Fruit fly (Drosophila melanogaster) whole organism, embryonic: ENCODE results near the gene Fife.

ENCODE experiments used
- CG10267 ChIP-seq: fragments of 200-800 bp; sonication (Bioruptor generic); optimal IDR thresholded peaks from 2 replicates; lab custom pipeline; 2018; ENCODE audit warnings: missing biosample characterization, mild to moderate bottlenecking, missing genetic modification characterization, moderate library complexity
- CG10321 ChIP-seq: fragments of 200-800 bp; sonication (Bioruptor generic); IDR thresholded peaks from 2 replicates; pipeline ENCODE4 v1.3.6; 2022; ENCODE audit warnings: missing biosample characterization, missing genetic modification characterization
- CG10366 ChIP-seq: fragments of 200-800 bp; sonication (Bioruptor generic); IDR thresholded peaks from 2 replicates; pipeline ENCODE4 v1.3.6; 2022; ENCODE audit warnings: missing biosample characterization, missing genetic modification characterization
- CG10654 ChIP-seq: fragments of 200-800 bp; sonication (Bioruptor generic); optimal IDR thresholded peaks from 2 replicates; lab custom pipeline; 2016; ENCODE audit warnings: missing biosample characterization, missing genetic modification characterization
- CG12071 ChIP-seq: fragments of 200-800 bp; sonication (Bioruptor generic); optimal IDR thresholded peaks from 3 replicates; lab custom pipeline; 2018; ENCODE audit warnings: missing biosample characterization, mild to moderate bottlenecking, missing genetic modification characterization
- CG1233 ChIP-seq: fragments of 200-800 bp; sonication (Bioruptor generic); optimal IDR thresholded peaks from 4 replicates; lab custom pipeline; 2018; ENCODE audit warnings: missing biosample characterization, mild to moderate bottlenecking, missing genetic modification characterization
- CG12659 ChIP-seq: fragments of 200-800 bp; sonication (Bioruptor generic); optimal IDR thresholded peaks from 3 replicates; lab custom pipeline; 2017; ENCODE audit warnings: mild to moderate bottlenecking, missing biosample characterization, missing genetic modification reagents, missing genetic modification characterization
- CG13894 ChIP-seq: fragments of 200-800 bp; sonication (Bioruptor generic); optimal IDR thresholded peaks from 3 replicates; lab custom pipeline; 2018; ENCODE audit warnings: missing biosample characterization, mild to moderate bottlenecking, missing genetic modification characterization, moderate library complexity
- CG15479 ChIP-seq: fragments of 200-800 bp; sonication (Bioruptor generic); optimal IDR thresholded peaks from 3 replicates; lab custom pipeline; 2019; ENCODE audit warnings: missing biosample characterization, mild to moderate bottlenecking, missing genetic modification characterization, moderate library complexity
- CG1792 ChIP-seq: fragments of 200-800 bp; sonication (Bioruptor generic); optimal IDR thresholded peaks from 2 replicates; lab custom pipeline; 2016; ENCODE audit warnings: missing biosample characterization, missing genetic modification characterization
- CG18262 ChIP-seq: fragments of 200-800 bp; optimal IDR thresholded peaks from 3 replicates; lab custom pipeline; 2019; ENCODE audit warnings: missing biosample characterization, mild to moderate bottlenecking, missing genetic modification characterization, moderate library complexity
- CG18476 ChIP-seq: fragments of 200-800 bp; sonication (Bioruptor generic); optimal IDR thresholded peaks from 2 replicates; lab custom pipeline; 2016; ENCODE audit warnings: missing biosample characterization, mild to moderate bottlenecking, missing genetic modification characterization
- CG18599 ChIP-seq: fragments of 200-800 bp; sonication (Bioruptor generic); optimal IDR thresholded peaks from 3 replicates; lab custom pipeline; 2017; ENCODE audit warnings: missing biosample characterization, missing genetic modification characterization, mild to moderate bottlenecking, moderate library complexity, missing genetic modification reagents
- CG3065 ChIP-seq: fragments of 200-800 bp; sonication (Bioruptor generic); optimal IDR thresholded peaks from 2 replicates; lab custom pipeline; 2016; ENCODE audit warnings: missing biosample characterization, missing genetic modification characterization
- CG3407 ChIP-seq: fragments of 200-800 bp; sonication (Bioruptor generic); optimal IDR thresholded peaks from 2 replicates; lab custom pipeline; 2018; ENCODE audit warnings: missing biosample characterization, mild to moderate bottlenecking, missing genetic modification characterization
- CG34376 ChIP-seq: fragments of 200-800 bp; sonication (Bioruptor generic); optimal IDR thresholded peaks from 2 replicates; lab custom pipeline; 2018; ENCODE audit warnings: missing biosample characterization, mild to moderate bottlenecking, missing genetic modification characterization
- CG6765 ChIP-seq: fragments of 200-800 bp; sonication (Bioruptor generic); optimal IDR thresholded peaks from 3 replicates; lab custom pipeline; 2017; ENCODE audit warnings: missing biosample characterization, mild to moderate bottlenecking, missing genetic modification characterization
- CG6854 ChIP-seq: fragments of 200-800 bp; sonication (Bioruptor generic); optimal IDR thresholded peaks from 3 replicates; lab custom pipeline; 2017; ENCODE audit warnings: missing biosample characterization, mild to moderate bottlenecking, missing genetic modification characterization
- CG7839 ChIP-seq: fragments of 200-800 bp; sonication (Bioruptor generic); optimal IDR thresholded peaks from 3 replicates; lab custom pipeline; 2018; ENCODE audit warnings: missing biosample characterization, mild to moderate bottlenecking, missing genetic modification characterization, moderate library complexity
- CG8281 ChIP-seq: fragments of 200-800 bp; sonication (Bioruptor generic); optimal IDR thresholded peaks from 2 replicates; lab custom pipeline; 2018; ENCODE audit warnings: missing biosample characterization, mild to moderate bottlenecking, missing genetic modification characterization, moderate library complexity
- E2f1 ChIP-seq: fragments of 200-800 bp; sonication (Bioruptor generic); IDR thresholded peaks from 2 replicates; pipeline ENCODE4 v1.3.6; 2022; ENCODE audit warnings: missing biosample characterization, missing genetic modification characterization
- Ets65A ChIP-seq: fragments of 200-800 bp; sonication (Bioruptor generic); peaks from one replicate; lab custom pipeline; 2016; ENCODE audit warnings: missing biosample characterization, missing genetic modification characterization
- H2.0 ChIP-seq: fragments of 200-800 bp; sonication (Bioruptor generic); IDR thresholded peaks from 2 replicates; pipeline ENCODE4 v1.3.6; 2022; ENCODE audit warnings: missing biosample characterization, missing genetic modification characterization
- HLHmδ ChIP-seq: fragments of 200-800 bp; sonication (Bioruptor generic); optimal IDR thresholded peaks from 2 replicates; lab custom pipeline; 2018; ENCODE audit warnings: missing biosample characterization, mild to moderate bottlenecking, missing genetic modification characterization, moderate library complexity
- Hmr ChIP-seq: fragments of 200-800 bp; sonication (Bioruptor generic); optimal IDR thresholded peaks from 3 replicates; lab custom pipeline; 2017; ENCODE audit warnings: mild to moderate bottlenecking, missing biosample characterization, missing genetic modification reagents, missing genetic modification characterization
- Max ChIP-seq: fragments of 200-800 bp; sonication (Bioruptor generic); optimal IDR thresholded peaks from 2 replicates; lab custom pipeline; 2016; ENCODE audit warnings: missing biosample characterization, mild to moderate bottlenecking, missing genetic modification characterization
- Med ChIP-seq: fragments of 200-800 bp; sonication (Bioruptor generic); peaks from one replicate; lab custom pipeline; 2016; ENCODE audit warnings: missing biosample characterization, missing genetic modification characterization, mild to moderate bottlenecking, inconsistent platforms, moderate library complexity
- Ptx1 ChIP-seq: fragments of 200-800 bp; sonication (Bioruptor generic); IDR thresholded peaks from 2 replicates; pipeline ENCODE4 v1.3.6; 2022; ENCODE audit warnings: missing biosample characterization, missing genetic modification characterization
- Side ChIP-seq: fragments of 200-800 bp; sonication (Bioruptor generic); optimal IDR thresholded peaks from 2 replicates; lab custom pipeline; 2016; ENCODE audit warnings: missing biosample characterization, missing genetic modification characterization
- Sin3A ChIP-seq: fragments of >200 bp; optimal IDR thresholded peaks from 2 replicates; lab custom pipeline; 2018
- Vsx1 ChIP-seq: fragments of 200-800 bp; sonication (Bioruptor generic); optimal IDR thresholded peaks from 2 replicates; lab custom pipeline; 2017; ENCODE audit warnings: missing biosample characterization, mild to moderate bottlenecking, missing genetic modification characterization, missing genetic modification reagents
- bab2 ChIP-seq: fragments of 200-800 bp; sonication (Bioruptor generic); optimal IDR thresholded peaks from 2 replicates; lab custom pipeline; 2016; ENCODE audit warnings: missing biosample characterization, missing genetic modification characterization
- esg ChIP-seq: fragments of 200-800 bp; sonication (Bioruptor generic); conservative IDR thresholded peaks from 2 replicates; pipeline ENCODE4 v1.3.6; 2022; ENCODE audit warnings: missing biosample characterization, missing genetic modification characterization
- fd96Cb ChIP-seq: fragments of 200-800 bp; sonication (Bioruptor generic); optimal IDR thresholded peaks from 2 replicates; lab custom pipeline; 2018; ENCODE audit warnings: missing biosample characterization, mild to moderate bottlenecking, missing genetic modification characterization, moderate library complexity
- gcm ChIP-seq: fragments of 200-800 bp; sonication (Bioruptor generic); optimal IDR thresholded peaks from 2 replicates; lab custom pipeline; 2019; ENCODE audit warnings: missing biosample characterization, mild to moderate bottlenecking, missing genetic modification characterization, moderate library complexity
- grn ChIP-seq: fragments of 200-800 bp; sonication (Bioruptor generic); optimal IDR thresholded peaks from 3 replicates; lab custom pipeline; 2017; ENCODE audit warnings: missing biosample characterization, missing genetic modification characterization
- gt ChIP-seq: fragments of 200-800 bp; sonication (Bioruptor generic); IDR thresholded peaks from 2 replicates; pipeline ENCODE4 v1.3.6; 2022; ENCODE audit warnings: missing biosample characterization, missing genetic modification characterization
- hbn ChIP-seq: fragments of 200-800 bp; sonication (Bioruptor generic); IDR thresholded peaks from 2 replicates; pipeline ENCODE4 v1.3.6; 2022; ENCODE audit warnings: missing biosample characterization, missing genetic modification characterization; ENCODE audit not compliant: partially characterized antibody
- jumu ChIP-seq: fragments of 200-800 bp; sonication (Bioruptor generic); optimal IDR thresholded peaks from 3 replicates; lab custom pipeline; 2016; ENCODE audit warnings: missing biosample characterization, missing genetic modification characterization
- knrl ChIP-seq: fragments of 200-800 bp; sonication (Bioruptor generic); IDR thresholded peaks from 3 replicates; pipeline ENCODE4 v1.3.6; 2022; ENCODE audit warnings: missing biosample characterization, missing genetic modification characterization; ENCODE audit not compliant: partially characterized antibody
- pho ChIP-seq: fragments of 200-800 bp; sonication (Bioruptor generic); optimal IDR thresholded peaks from 2 replicates; lab custom pipeline; 2016; ENCODE audit warnings: missing biosample characterization, missing genetic modification characterization
- sisA ChIP-seq: fragments of 200-800 bp; sonication (Bioruptor generic); IDR thresholded peaks from 2 replicates; pipeline ENCODE4 v1.3.6; 2022; ENCODE audit warnings: missing biosample characterization, missing genetic modification characterization
- sna ChIP-seq: fragments of 200-800 bp; sonication (Bioruptor generic); IDR thresholded peaks from 2 replicates; pipeline ENCODE4 v1.3.6; 2022; ENCODE audit warnings: missing biosample characterization, missing genetic modification characterization; ENCODE audit not compliant: partially characterized antibody
- so ChIP-seq: fragments of 200-800 bp; sonication (Bioruptor generic); IDR thresholded peaks from 3 replicates; pipeline ENCODE4 v1.3.6; 2022; ENCODE audit warnings: missing biosample characterization, missing genetic modification characterization
- sr ChIP-seq: fragments of 200-800 bp; sonication (Bioruptor generic); IDR thresholded peaks from 3 replicates; pipeline ENCODE4 v1.3.6; 2022; ENCODE audit warnings: missing biosample characterization, missing genetic modification characterization
- twi ChIP-seq: fragments of 200-800 bp; optimal IDR thresholded peaks from 2 replicates; lab custom pipeline; 2019; ENCODE audit warnings: missing biosample characterization, mild to moderate bottlenecking, missing genetic modification characterization, moderate library complexity
- tx ChIP-seq: fragments of 200-800 bp; sonication (Bioruptor generic); optimal IDR thresholded peaks from 2 replicates; lab custom pipeline; 2016; ENCODE audit warnings: missing biosample characterization, missing genetic modification characterization
- zen ChIP-seq: fragments of 200-800 bp; sonication (Bioruptor generic); optimal IDR thresholded peaks from 3 replicates; lab custom pipeline; 2018; ENCODE audit warnings: missing biosample characterization, mild to moderate bottlenecking, missing genetic modification characterization, moderate library complexity

The Fife gene

DNA sequence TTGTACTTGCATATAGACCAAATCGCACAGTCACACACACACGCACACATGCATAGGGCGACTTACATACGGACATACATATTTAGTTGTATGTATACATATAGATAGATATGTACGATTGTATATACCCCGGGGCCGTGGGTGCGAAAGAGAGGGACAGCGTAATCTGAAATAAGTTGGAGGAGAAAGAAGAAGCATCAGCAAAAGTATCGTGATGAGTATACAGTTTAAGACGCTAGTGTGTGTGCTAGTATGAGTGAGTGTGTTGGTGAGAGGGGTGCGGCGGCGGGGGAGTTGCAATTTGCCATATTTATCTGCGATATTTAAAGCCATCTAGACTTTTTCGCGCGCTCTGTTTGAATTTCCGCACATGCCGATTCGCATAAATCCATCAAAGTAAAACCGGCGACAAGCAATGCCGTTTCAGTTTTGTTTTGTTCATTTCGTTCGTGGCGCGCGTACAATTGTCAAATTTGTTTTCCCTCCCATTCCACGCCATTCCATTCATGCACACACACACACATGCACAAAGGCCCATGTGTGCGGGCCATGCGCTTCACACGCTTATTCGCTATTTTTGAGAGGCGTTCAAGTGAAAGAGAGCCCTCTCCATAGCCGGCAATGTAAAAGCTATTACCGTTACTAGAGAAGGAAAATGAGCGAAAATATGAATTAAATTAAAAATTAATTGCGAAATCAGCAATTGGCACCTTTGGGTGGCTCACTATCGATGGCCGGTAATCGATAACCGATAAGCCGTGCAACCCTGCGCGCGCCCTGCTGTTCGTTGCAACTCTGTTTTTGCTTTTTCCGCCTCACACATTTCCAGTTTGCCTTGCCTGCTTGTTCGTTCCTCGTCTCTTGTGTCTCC lies 76.3 kb downstream of the Fife start:
- TF ChIP-seq E2f1 (peak; percentile 77), Side (peak; percentile 83), CG15479 (peak; percentile 55), esg (GFP tag; lab: Robert Waterston, UW) (no peak), gt (peak; percentile 13; the same call in 1 of the 2 replicates), CG6765 (GFP tag; lab: Kevin White, UChicago) (peak; percentile 96), CG12071 (peak; percentile 85), so (GFP tag; lab: Robert Waterston, UW) (peak; percentile 86; the same call in 2 of the 3 replicates), CG10654 (GFP tag; lab: Kevin White, UChicago) (peak; percentile 68), CG7839 (tag; lab: Kevin White, UChicago) (peak; percentile 70), hbn (GFP tag; lab: Robert Waterston, UW) (peak; percentile 55), CG1233 (peak; percentile 85), Ets65A (GFP tag; lab: Kevin White, UChicago) (peak; percentile 98), knrl (GFP tag; lab: Robert Waterston, UW) (peak; percentile 67; the same call in 2 of the 3 replicates), Med (peak; percentile 98), sna (GFP tag; lab: Robert Waterston, UW) (peak; percentile 41; the same call in 1 of the 2 replicates), gcm (GFP tag; lab: Kevin White, UChicago) (peak; percentile 81), CG18476 (GFP tag; lab: Kevin White, UChicago) (peak; percentile 61), CG18599 (peak; percentile 89), CG10267 (tag; lab: Kevin White, UChicago) (peak; percentile 81), twi (tag; lab: Kevin White, UChicago) (peak; percentile 81), CG34376 (GFP tag; lab: Kevin White, UChicago) (peak; percentile 96), CG3407 (peak; percentile 82), CG6854 (GFP tag; lab: Kevin White, UChicago) (peak; percentile 85), CG12659 (GFP tag; lab: Kevin White, UChicago) (peak; percentile 95), grn (peak; percentile 70), pho (GFP tag; lab: Kevin White, UChicago) (peak; percentile 82), Hmr (GFP tag; lab: Kevin White, UChicago) (peak; percentile 92), fd96Cb (tag; lab: Kevin White, UChicago) (peak; percentile 20), CG10321 (GFP tag; lab: Robert Waterston, UW) (peak; percentile 72), Sin3A (peak; percentile 77), bab2 (peak; percentile 24), H2.0 (peak; percentile 71), Vsx1 (GFP tag; lab: Kevin White, UChicago) (peak; percentile 86), CG13894 (tag; lab: Kevin White, UChicago) (peak; percentile 55), HLHmδ (peak; percentile 97), CG3065 (GFP tag; lab: Kevin White, UChicago) (peak; percentile 58), zen (tag; lab: Kevin White, UChicago) (peak; percentile 75), CG18262 (tag; lab: Kevin White, UChicago) (peak; percentile 56), sr (GFP tag; lab: Robert Waterston, UW) (peak; percentile 69), CG10366 (peak; percentile 74), sisA (GFP tag; lab: Robert Waterston, UW) (no peak), CG8281 (peak; percentile 50), CG1792 (GFP tag; lab: Kevin White, UChicago) (peak; percentile 53), Ptx1 (peak; percentile 64), tx (GFP tag; lab: Kevin White, UChicago) (peak; percentile 55), Max (GFP tag; lab: Kevin White, UChicago) (peak; percentile 84), jumu (GFP tag; lab: Kevin White, UChicago) (peak; percentile 78)
